Worm (Caenorhabditis elegans): ENCODE measurements around the gene try-1.

Gene try-1

ce11 chrII:4994939-4995338, 45.6 kb upstream of the try-1 start, which contains the start of gene rnh-1.0:
Gene rnh-1.0, plus strand, starts transcription at chrII:4995327.
- peak; percentile 74 for TF ChIP-seq nhr-85 (tag)
- no peak for TF ChIP-seq dsc-1 (tag; optimal IDR thresholded peaks at IDR 0.05)
- no peak for TF ChIP-seq lsy-2 (tag; optimal IDR thresholded peaks at IDR 0.05)
- no peak for TF ChIP-seq vab-15 (tag; optimal IDR thresholded peaks at IDR 0.05)
- no peak for TF ChIP-seq efl-1 (optimal IDR thresholded peaks at IDR 0.05)
- TF ChIP-seq efl-1 (GFP tag; optimal IDR thresholded peaks at IDR 0.05 in 1 of 2): peak; percentile 9 to 93
- TF ChIP-seq ceh-82 (tag; optimal IDR thresholded peaks at IDR 0.05): no peak
- TF ChIP-seq nhr-71 (tag; optimal IDR thresholded peaks at IDR 0.05): peak; percentile 25
- peak; percentile 28 for TF ChIP-seq blmp-1 (tag; optimal IDR thresholded peaks at IDR 0.05)
- TF ChIP-seq fkh-8 (tag; optimal IDR thresholded peaks at IDR 0.05): no peak
- TF ChIP-seq irx-1 (tag; optimal IDR thresholded peaks at IDR 0.05): no peak
- no peak for TF ChIP-seq nhr-12 (tag; optimal IDR thresholded peaks at IDR 0.05)
- peak; percentile 18 for TF ChIP-seq rnt-1 (tag; optimal IDR thresholded peaks at IDR 0.05)
- peak; percentile 11 for TF ChIP-seq snu-23 (GFP tag; optimal IDR thresholded peaks at IDR 0.05)
- TF ChIP-seq lin-14 (GFP tag; optimal IDR thresholded peaks at IDR 0.05): peak; percentile 67
- TF ChIP-seq mab-9 (GFP tag; IDR thresholded peaks at IDR 0.05): no peak
- no peak for TF ChIP-seq mef-2 (tag; optimal IDR thresholded peaks at IDR 0.05)
- TF ChIP-seq mep-1 (tag; optimal IDR thresholded peaks at IDR 0.05): peak; percentile 47
- TF ChIP-seq hpl-2 (GFP tag; optimal IDR thresholded peaks at IDR 0.05): no peak
- TF ChIP-seq skn-1 (tag; optimal IDR thresholded peaks at IDR 0.05): peak; percentile 19
- no peak for TF ChIP-seq fos-1 (tag; optimal IDR thresholded peaks at IDR 0.05)
- no peak for TF ChIP-seq ceh-8 (GFP tag; optimal IDR thresholded peaks at IDR 0.05)
- TF ChIP-seq dpl-1 (GFP tag; optimal IDR thresholded peaks at IDR 0.05): peak in 2 of 3 experiments; percentile 28 to 30
- no peak for TF ChIP-seq fkh-4 (tag; optimal IDR thresholded peaks at IDR 0.05; ENCODE audit: borderline replicate concordance)
- TF ChIP-seq tlp-1 (tag; optimal IDR thresholded peaks at IDR 0.05): no peak
- no peak for TF ChIP-seq isw-1 (GFP tag; IDR thresholded peaks at IDR 0.05)
- no peak for TF ChIP-seq mdl-1 (tag; optimal IDR thresholded peaks at IDR 0.05)
- TF ChIP-seq tbx-2 (tag; optimal IDR thresholded peaks at IDR 0.05): no peak

- TF ChIP-seq nhr-12 (tag; optimal IDR thresholded peaks at IDR 0.05) (no peak), elt-2 (tag; optimal IDR thresholded peaks at IDR 0.05) (no peak), sup-37 (GFP tag; optimal IDR thresholded peaks at IDR 0.05) (no peak), F16B12.6 (tag; optimal IDR thresholded peaks at IDR 0.05) (peak; percentile 24), nhr-237 (tag; optimal IDR thresholded peaks at IDR 0.05) (no peak), nhr-19 (GFP tag; conservative IDR thresholded peaks at IDR 0.05) (no peak), C04F5.9 (tag; optimal IDR thresholded peaks at IDR 0.05) (no peak), dpl-1 (GFP tag; optimal IDR thresholded peaks at IDR 0.05) (peak; percentile 55 to 77 (median 59)), lir-3 (tag; optimal IDR thresholded peaks at IDR 0.05; ENCODE audit: poor library complexity) (peak; percentile 58), elt-3 (tag; optimal IDR thresholded peaks at IDR 0.05) (no peak), ceh-82 (tag; optimal IDR thresholded peaks at IDR 0.05) (peak in 1 of 3 experiments; percentile 65), zip-4 (GFP tag; optimal IDR thresholded peaks at IDR 0.05) (no peak), dsc-1 (tag; optimal IDR thresholded peaks at IDR 0.05) (peak; percentile 30), hlh-4 (tag; optimal IDR thresholded peaks at IDR 0.05) (no peak), C16A3.4 (tag; optimal IDR thresholded peaks at IDR 0.05) (peak; percentile 30), lin-13 (GFP tag; optimal IDR thresholded peaks at IDR 0.05) (peak; percentile 17), mdl-1 (tag; optimal IDR thresholded peaks at IDR 0.05) (no peak), lin-39 (tag; optimal IDR thresholded peaks at IDR 0.05) (no peak), blmp-1 (tag; optimal IDR thresholded peaks at IDR 0.05) (peak; percentile 12), nhr-85 (tag) (peak; percentile 64), nhr-28 (tag; optimal IDR thresholded peaks at IDR 0.05) (no peak), lsy-2 (tag; optimal IDR thresholded peaks at IDR 0.05) (peak; percentile 53 to 74), ets-5 (GFP tag; IDR thresholded peaks at IDR 0.05) (no peak), unc-130 (tag; optimal IDR thresholded peaks at IDR 0.05) (no peak), ceh-63 (GFP tag; optimal IDR thresholded peaks at IDR 0.05) (no peak), unc-86 (tag; optimal IDR thresholded peaks at IDR 0.05) (no peak), ceh-8 (GFP tag; optimal IDR thresholded peaks at IDR 0.05) (no peak), nhr-20 (tag; optimal IDR thresholded peaks at IDR 0.05) (peak; percentile 27), nhr-71 (tag; optimal IDR thresholded peaks at IDR 0.05) (peak; percentile 55), mep-1 (tag; optimal IDR thresholded peaks at IDR 0.05) (peak; percentile 34), isw-1 (GFP tag; IDR thresholded peaks at IDR 0.05) (peak; percentile 39; the same call in 1 of the 2 replicates), efl-3 (GFP tag; optimal IDR thresholded peaks at IDR 0.05) (no peak), nhr-76 (tag; optimal IDR thresholded peaks at IDR 0.05) (no peak), fkh-10 (GFP tag; optimal IDR thresholded peaks at IDR 0.05) (no peak)
Observed at ce11 chrII:4993530-4994192, 44.3 kb upstream of the try-1 start, which contains the start of the genes eif-1 and vps-24. Gene eif-1, minus strand, starts transcription at chrII:4993580. Gene vps-24, plus strand, starts transcription at chrII:4993998.

All from whole organism, L1 larva.